Worm (Caenorhabditis elegans) whole organism, L4 larva: Measurements from ENCODE around the gene D1005.4.

Experiments used
- D1046.2 ChIP-seq: fragments of 200-800 bp; sonication (Bioruptor generic); IDR thresholded peaks from 2 replicates; pipeline ENCODE4 v1.3.6; 2022; ENCODE audit warnings: missing genetic modification characterization, missing compliant biosample characterization
- F37D6.2 ChIP-seq: sonication (generic microtip); optimal IDR thresholded peaks from 2 replicates; lab custom pipeline; 2016; ENCODE audit warnings: mild to moderate bottlenecking, missing genetic modification characterization, missing compliant biosample characterization
- F44E2.7 ChIP-seq: fragments of 200-800 bp; sonication (Bioruptor generic); IDR thresholded peaks from 2 replicates; pipeline ENCODE4 v2.1.2; 2022; ENCODE audit warnings: missing genetic modification characterization, missing compliant biosample characterization
- F49E8.2 ChIP-seq: sonication (generic microtip); optimal IDR thresholded peaks from 2 replicates; lab custom pipeline; 2016; ENCODE audit warnings: missing compliant biosample characterization, mild to moderate bottlenecking, missing genetic modification characterization, borderline replicate concordance
- Y48G9A.11 ChIP-seq: fragments of 200-800 bp; sonication (Bioruptor generic); IDR thresholded peaks from 2 replicates; pipeline ENCODE4 v1.3.6; 2022; ENCODE audit warnings: missing genetic modification reagents, missing genetic modification characterization, missing compliant biosample characterization
- ZK337.2 ChIP-seq: fragments of 200-800 bp; sonication (Bioruptor generic); IDR thresholded peaks from 2 replicates; pipeline ENCODE4 v1.3.6; 2022; ENCODE audit warnings: missing genetic modification reagents, missing genetic modification characterization, missing compliant biosample characterization
- ZK546.5 ChIP-seq, 2 experiments: sonication (generic microtip); optimal IDR thresholded peaks; 2 replicates each; lab custom pipeline; 2017; ENCODE audit warnings: missing biosample characterization in 2 of 2, missing genetic modification characterization in 2 of 2
- aha-1 ChIP-seq: fragments of 150-350 bp; peaks from one replicate; lab custom pipeline; 2014; ENCODE audit warnings: missing biosample characterization, missing genetic modification characterization
- ceh-32 ChIP-seq: sonication (generic microtip); optimal IDR thresholded peaks from 2 replicates; lab custom pipeline; 2016; ENCODE audit warnings: mild to moderate bottlenecking, missing genetic modification characterization, missing compliant biosample characterization; ENCODE audit not compliant: poor library complexity
- daf-16 ChIP-seq, 3 experiments: sonication (generic microtip); optimal IDR thresholded peaks; 2 replicates each; lab custom pipeline; 2016 to 2017; ENCODE audit warnings: missing genetic modification characterization in 3 of 3, missing genetic modification reagents in 3 of 3, mild to moderate bottlenecking in 2 of 3, missing compliant biosample characterization in 2 of 3, missing biosample characterization in 1 of 3, moderate library complexity in 1 of 3
- daf-19 ChIP-seq: fragments of 200-800 bp; sonication (Bioruptor generic); conservative IDR thresholded peaks from 2 replicates; pipeline ENCODE4 v1.3.6; 2022; ENCODE audit warnings: missing genetic modification characterization, missing compliant biosample characterization
- daf-8 ChIP-seq: fragments of 200-800 bp; sonication (Bioruptor generic); IDR thresholded peaks from 2 replicates; pipeline ENCODE4 v1.3.6; 2022; ENCODE audit warnings: missing genetic modification characterization, missing compliant biosample characterization
- duxl-1 ChIP-seq: sonication (generic microtip); optimal IDR thresholded peaks from 2 replicates; lab custom pipeline; 2016; ENCODE audit warnings: mild to moderate bottlenecking, missing genetic modification characterization, moderate library complexity, missing compliant biosample characterization; ENCODE audit not compliant: poor library complexity
- dve-1 ChIP-seq: sonication (generic microtip); optimal IDR thresholded peaks from 2 replicates; lab custom pipeline; 2017; ENCODE audit warnings: antibody characterized with exemption, mild to moderate bottlenecking, missing genetic modification characterization, missing compliant biosample characterization; ENCODE audit not compliant: insufficient read depth
- egl-43 ChIP-seq: fragments of 200-800 bp; sonication (Bioruptor generic); IDR thresholded peaks from 2 replicates; pipeline ENCODE4 v1.3.6; 2022; ENCODE audit warnings: missing genetic modification reagents, missing genetic modification characterization, missing compliant biosample characterization
- fkh-10 ChIP-seq: fragments of 150-350 bp; optimal IDR thresholded peaks from 2 replicates; lab custom pipeline; 2014; ENCODE audit warnings: missing biosample characterization, missing genetic modification reagents, missing genetic modification characterization
- gei-8 ChIP-seq: fragments of 200-800 bp; sonication (Bioruptor generic); optimal IDR thresholded peaks from 2 replicates; lab custom pipeline; 2018; ENCODE audit warnings: mild to moderate bottlenecking, missing genetic modification characterization, missing compliant biosample characterization
- lin-13 ChIP-seq: fragments of 150-350 bp; optimal IDR thresholded peaks from 2 replicates; lab custom pipeline; 2014; ENCODE audit warnings: missing biosample characterization, missing genetic modification reagents, missing genetic modification characterization
- lin-29 ChIP-seq: fragments of 200-800 bp; sonication (Bioruptor generic); IDR thresholded peaks from 2 replicates; pipeline ENCODE4 v1.3.6; 2022; ENCODE audit warnings: missing genetic modification reagents, missing genetic modification characterization, missing compliant biosample characterization
- madf-9 ChIP-seq: fragments of 200-800 bp; sonication (Bioruptor generic); conservative IDR thresholded peaks from 2 replicates; pipeline ENCODE4 v1.3.6; 2022; ENCODE audit warnings: missing genetic modification reagents, missing genetic modification characterization, missing compliant biosample characterization
- mdl-1 ChIP-seq, 2 experiments: fragments of 150-350 bp in 1 of 2; sonication (generic microtip) in 1 of 2; optimal IDR thresholded peaks; 2 replicates each; lab custom pipeline; 2014 to 2017; ENCODE audit warnings: missing biosample characterization in 2 of 2, missing genetic modification characterization in 2 of 2
- mxl-3 ChIP-seq: fragments of 200-800 bp; sonication (Bioruptor generic); optimal IDR thresholded peaks from 2 replicates; lab custom pipeline; 2018; ENCODE audit warnings: mild to moderate bottlenecking, missing genetic modification characterization, missing compliant biosample characterization
- nhr-11 ChIP-seq: fragments of 150-350 bp; optimal IDR thresholded peaks from 2 replicates; lab custom pipeline; 2014; ENCODE audit warnings: missing biosample characterization, missing genetic modification characterization
- nhr-25 ChIP-seq: sonication (generic microtip); optimal IDR thresholded peaks from 2 replicates; lab custom pipeline; 2017; ENCODE audit warnings: missing genetic modification characterization, mild to moderate bottlenecking, missing compliant biosample characterization, antibody characterized with exemption, moderate library complexity, borderline replicate concordance; ENCODE audit not compliant: insufficient read depth
- nhr-28 ChIP-seq: fragments of 150-350 bp; optimal IDR thresholded peaks from 2 replicates; lab custom pipeline; 2014; ENCODE audit warnings: missing biosample characterization, missing genetic modification characterization
- nhr-42 ChIP-seq: fragments of 200-800 bp; sonication (Bioruptor generic); IDR thresholded peaks from 2 replicates; pipeline ENCODE4 v1.3.6; 2022; ENCODE audit warnings: missing genetic modification characterization, missing compliant biosample characterization
- nhr-6 ChIP-seq: fragments of 150-350 bp; optimal IDR thresholded peaks from 2 replicates; lab custom pipeline; 2014; ENCODE audit warnings: missing biosample characterization, missing genetic modification characterization
- nhr-77 ChIP-seq: fragments of 150-350 bp; optimal IDR thresholded peaks from 2 replicates; lab custom pipeline; 2014; ENCODE audit warnings: missing biosample characterization, missing genetic modification characterization
- pha-4 ChIP-seq, 2 experiments: fragments of 150-350 bp in 1 of 2; fragments of 200-800 bp in 1 of 2; sonication (Bioruptor generic) in 1 of 2; IDR thresholded peaks in 1 of 2; optimal IDR thresholded peaks in 1 of 2; 2 replicates each; pipeline versions ENCODE4 v1.3.6 to Lab custom; 2014 to 2022; ENCODE audit warnings: missing genetic modification characterization in 2 of 2, missing genetic modification reagents in 2 of 2, missing biosample characterization in 1 of 2, missing compliant biosample characterization in 1 of 2
- php-3 ChIP-seq: fragments of 200-800 bp; sonication (Bioruptor generic); IDR thresholded peaks from 2 replicates; pipeline ENCODE4 v1.3.6; 2022; ENCODE audit warnings: missing genetic modification reagents, missing genetic modification characterization, missing compliant biosample characterization
- pqm-1 ChIP-seq: sonication (generic microtip); optimal IDR thresholded peaks from 2 replicates; lab custom pipeline; 2017; ENCODE audit warnings: missing biosample characterization, missing genetic modification characterization
- sdz-12 ChIP-seq: fragments of 200-800 bp; sonication (Bioruptor generic); optimal IDR thresholded peaks from 2 replicates; lab custom pipeline; 2018; ENCODE audit warnings: mild to moderate bottlenecking, missing genetic modification characterization, missing compliant biosample characterization
- set-16 ChIP-seq: fragments of 200-800 bp; sonication (Bioruptor generic); IDR thresholded peaks from 2 replicates; pipeline ENCODE4 v1.3.6; 2022; ENCODE audit warnings: missing genetic modification reagents, missing genetic modification characterization, missing compliant biosample characterization
- skn-1 ChIP-seq: fragments of 150-350 bp; optimal IDR thresholded peaks from 2 replicates; lab custom pipeline; 2014; ENCODE audit warnings: missing biosample characterization, missing genetic modification characterization
- tag-97 ChIP-seq: fragments of 200-800 bp; sonication (Bioruptor generic); IDR thresholded peaks from 2 replicates; pipeline ENCODE4 v1.3.6; 2022; ENCODE audit warnings: missing genetic modification characterization, missing compliant biosample characterization
- unc-62 ChIP-seq, 3 experiments: fragments of 150-350 bp in 1 of 3; sonication (generic microtip); optimal IDR thresholded peaks in 2 of 3; peaks in 1 of 3; 1 replicate in 1 of 3; 2 replicates in 2 of 3; lab custom pipeline; 2014 to 2017; ENCODE audit warnings: missing biosample characterization in 3 of 3, missing genetic modification characterization in 3 of 3, missing genetic modification reagents in 3 of 3, missing genotype in 1 of 3
- ztf-11 ChIP-seq: fragments of 150-350 bp; optimal IDR thresholded peaks from 2 replicates; lab custom pipeline; 2014; ENCODE audit warnings: missing biosample characterization, missing genetic modification characterization

The D1005.4 gene

ce11 chrX:1471232-1471631 is 14.4 kb downstream of the D1005.4 start:
- TF ChIP-seq D1046.2 (GFP tag; lab: Robert Waterston, UW) (no peak), egl-43 (0 out of 2 replicates have a peak, but pooled peaks have one; percentile 38), set-16 (GFP tag; lab: Robert Waterston, UW) (no peak; the same call in none of the 2 replicates), ceh-32 (tag; lab: Kevin White, UChicago) (no peak), F44E2.7 (GFP tag; lab: Robert Waterston, UW) (no peak), ztf-11 (no peak), lin-29 (GFP tag; lab: Robert Waterston, UW) (no peak), php-3 (GFP tag; lab: Robert Waterston, UW) (no peak), F37D6.2 (tag; lab: Kevin White, UChicago) (no peak)

- TF ChIP-seq fkh-10 (GFP tag; lab: Kevin White, UChicago) (peak; percentile 73), ZK337.2 (GFP tag; lab: Robert Waterston, UW) (0 out of 2 replicates have a peak, but pooled peaks have one; percentile 11), lin-13 (GFP tag; lab: Kevin White, UChicago) (no peak)
These were observed 17.6 kb downstream of the D1005.4 start for ce11 chrX:1468057-1468456.

ce11 chrX:1464699-1465098 is 20.9 kb downstream of the D1005.4 start, which contains the start of gene D1005.6:
TSS of gene D1005.6 (minus strand) at chrX:1464799.
- no peak for TF ChIP-seq daf-8 (GFP tag; lab: Robert Waterston, UW)
- TF ChIP-seq madf-9 (GFP tag; lab: Robert Waterston, UW): no peak
- no peak for TF ChIP-seq tag-97 (GFP tag; lab: Robert Waterston, UW)
- TF ChIP-seq F49E8.2: no peak
- no peak for TF ChIP-seq dve-1 (tag; lab: Kevin White, UChicago)
- TF ChIP-seq gei-8: no peak
- TF ChIP-seq unc-62 (GFP tag; optimal IDR thresholded peaks at IDR 0.05 in 1 of 2; lab: Kevin White, UChicago): no peak
- TF ChIP-seq unc-62 (tag; optimal IDR thresholded peaks at IDR 0.05; lab: Kevin White, UChicago): no peak
- TF ChIP-seq aha-1 (tag; lab: Kevin White, UChicago): no peak
- no peak for TF ChIP-seq egl-43
- no peak for TF ChIP-seq skn-1 (tag; lab: Kevin White, UChicago)
- TF ChIP-seq, all 104 proteins: peak for 0

- TF ChIP-seq daf-16 (GFP tag; optimal IDR thresholded peaks at IDR 0.05; lab: Kevin White, UChicago): no peak
- peak; percentile 58 for TF ChIP-seq daf-16 (tag; optimal IDR thresholded peaks at IDR 0.05; lab: Kevin White, UChicago)
- no peak for TF ChIP-seq sdz-12 (GFP tag; lab: Kevin White, UChicago)
- TF ChIP-seq, all 104 proteins: peak for 1
These were observed 25.9 kb downstream of the D1005.4 start for ce11 chrX:1459756-1460155.

ce11 chrX:1458793-1459192 is 26.8 kb downstream of the D1005.4 start, which contains the start of gene D1005.2:
TSS of gene D1005.2 (plus strand) at chrX:1459022.
- no peak for TF ChIP-seq Y48G9A.11 (GFP tag; lab: Robert Waterston, UW)
- peak in 1 of 2 experiments; percentile 64 for TF ChIP-seq mdl-1 (tag; optimal IDR thresholded peaks at IDR 0.05; lab: Kevin White, UChicago)
- TF ChIP-seq nhr-77 (tag; lab: Kevin White, UChicago): no peak
- TF ChIP-seq nhr-28 (tag; lab: Kevin White, UChicago): peak; percentile 40
- peak; percentile 35 for TF ChIP-seq mxl-3 (GFP tag; lab: Kevin White, UChicago)

ce11 chrX:1456350-1457080 is 29.1 kb downstream of the D1005.4 start:
- no peak for TF ChIP-seq ZK546.5 (tag; optimal IDR thresholded peaks at IDR 0.05; lab: Kevin White, UChicago)
- TF ChIP-seq nhr-11 (tag; lab: Kevin White, UChicago): peak; percentile 40
- no peak for TF ChIP-seq pha-4 (GFP tag; IDR thresholded peaks at IDR 0.05; lab: Robert Waterston, UW)
- TF ChIP-seq pha-4 (tag; optimal IDR thresholded peaks at IDR 0.05; lab: Kevin White, UChicago): peak; percentile 98
- no peak for TF ChIP-seq ceh-32 (tag; lab: Kevin White, UChicago)
- TF ChIP-seq pqm-1 (tag; lab: Kevin White, UChicago): peak; percentile 25
- TF ChIP-seq nhr-25 (tag; lab: Kevin White, UChicago): peak; percentile 45
- TF ChIP-seq D1046.2 (GFP tag; lab: Robert Waterston, UW): no peak
- TF ChIP-seq nhr-28 (tag; lab: Kevin White, UChicago): peak; percentile 65
- TF ChIP-seq daf-16 (GFP tag; optimal IDR thresholded peaks at IDR 0.05; lab: Kevin White, UChicago): peak in 1 of 2 experiments; percentile 85
- TF ChIP-seq daf-16 (tag; optimal IDR thresholded peaks at IDR 0.05; lab: Kevin White, UChicago): peak; percentile 53
- no peak for TF ChIP-seq daf-19 (GFP tag; lab: Robert Waterston, UW)
- no peak for TF ChIP-seq sdz-12 (GFP tag; lab: Kevin White, UChicago)
- TF ChIP-seq nhr-42 (GFP tag; lab: Robert Waterston, UW): no peak
- TF ChIP-seq duxl-1 (tag; lab: Kevin White, UChicago): no peak
- peak; percentile 26 for TF ChIP-seq nhr-6 (tag; lab: Kevin White, UChicago)
